Fruit fly (Drosophila melanogaster): ENCODE results near the gene thoc6.
A peak's percentile ranks its signal among the peaks of the same experiment; 100 is the strongest.

thoc6 gene

DNA sequence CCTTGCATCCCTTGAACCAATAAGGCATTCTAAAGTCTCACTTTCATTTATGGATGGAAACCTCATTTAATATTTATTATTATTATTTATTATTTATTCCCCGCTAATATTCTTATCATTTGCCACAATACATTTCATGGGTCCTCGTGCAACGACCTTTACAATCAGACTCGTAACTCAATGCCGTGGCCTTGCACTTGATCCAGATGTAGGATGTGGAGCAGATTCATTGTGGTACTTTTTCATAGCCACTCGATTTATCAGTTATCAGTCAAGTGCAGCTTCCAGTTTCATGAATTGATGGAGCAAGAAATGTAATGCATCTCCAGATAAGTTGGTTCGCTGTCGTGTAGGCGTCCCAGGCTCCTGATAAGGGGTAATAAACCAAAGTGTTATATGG is 8.2 kb downstream of the thoc6 start:
- TF ChIP-seq usp (GFP tag; optimal IDR thresholded peaks at IDR 0.05), result no peak
- no peak for TF ChIP-seq Hnf4 (GFP tag; optimal IDR thresholded peaks at IDR 0.05)
- no peak for TF ChIP-seq Rel (GFP tag; optimal IDR thresholded peaks at IDR 0.05)
- TF ChIP-seq Rel (tag; optimal IDR thresholded peaks at IDR 0.05), result peak; percentile 52

DNA sequence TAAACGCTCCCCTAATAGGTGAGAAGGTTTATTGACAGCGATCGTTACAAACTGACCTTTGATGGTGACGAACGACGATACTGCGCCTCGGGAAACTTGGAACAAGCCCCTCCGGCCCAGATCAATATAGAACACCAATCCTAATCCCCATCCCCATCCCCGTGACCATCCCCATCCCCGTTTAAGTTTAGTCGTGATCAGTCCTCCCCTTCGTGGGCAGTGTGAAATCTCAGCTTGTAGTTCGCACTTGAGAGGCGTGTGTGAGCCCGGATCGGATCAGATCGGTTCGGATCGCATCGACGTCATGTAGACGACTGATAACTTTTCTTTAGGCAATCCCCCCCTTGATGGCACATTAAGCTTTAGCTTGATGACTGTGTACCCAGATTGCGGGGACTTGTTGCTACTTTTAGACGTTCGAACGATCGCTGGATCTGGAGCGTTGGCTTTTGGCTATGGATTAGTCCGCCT is 8.9 kb downstream of the thoc6 start, which contains the start of gene Miox:
Gene Miox (plus strand): TSS at position 421 of the 471 bp plus-strand sequence.
- TF ChIP-seq Vsx2 (GFP tag; optimal IDR thresholded peaks at IDR 0.05; ENCODE audit: partially characterized antibody), result no peak
- no peak for TF ChIP-seq Rel (GFP tag; optimal IDR thresholded peaks at IDR 0.05)
- TF ChIP-seq Rel (tag; optimal IDR thresholded peaks at IDR 0.05), result peak; percentile 46

- TF ChIP-seq jim (GFP tag; optimal IDR thresholded peaks at IDR 0.05), result no peak
- TF ChIP-seq usp (GFP tag; optimal IDR thresholded peaks at IDR 0.05), result no peak
- no peak for TF ChIP-seq Sp1 (GFP tag; optimal IDR thresholded peaks at IDR 0.05)
- TF ChIP-seq fru (GFP tag; optimal IDR thresholded peaks at IDR 0.05), result no peak
- no peak for TF ChIP-seq Dif (GFP tag; optimal IDR thresholded peaks at IDR 0.05; ENCODE audit: partially characterized antibody)
- no peak for TF ChIP-seq tai (GFP tag; optimal IDR thresholded peaks at IDR 0.05)
- no peak for TF ChIP-seq psq (GFP tag; optimal IDR thresholded peaks at IDR 0.05)
- TF ChIP-seq Rel (GFP tag; optimal IDR thresholded peaks at IDR 0.05), result no peak
- TF ChIP-seq Rel (tag; optimal IDR thresholded peaks at IDR 0.05), result no peak
- no peak for TF ChIP-seq sv (GFP tag; optimal IDR thresholded peaks at IDR 0.05)
- TF ChIP-seq ey (GFP tag; optimal IDR thresholded peaks at IDR 0.05), result no peak
- TF ChIP-seq N (GFP tag; optimal IDR thresholded peaks at IDR 0.05), result no peak
- TF ChIP-seq CG9705 (GFP tag; optimal IDR thresholded peaks at IDR 0.05), result no peak
- no peak for TF ChIP-seq woc (GFP tag; optimal IDR thresholded peaks at IDR 0.05)
- no peak for TF ChIP-seq rgr (GFP tag; optimal IDR thresholded peaks at IDR 0.05)
- TF ChIP-seq dsf (GFP tag; optimal IDR thresholded peaks at IDR 0.05; ENCODE audit: borderline replicate concordance), result no peak
- no peak for TF ChIP-seq GATAd (GFP tag; optimal IDR thresholded peaks at IDR 0.05)
- no peak for TF ChIP-seq Dfd (GFP tag; optimal IDR thresholded peaks at IDR 0.05)
- TF ChIP-seq Hr83 (GFP tag; optimal IDR thresholded peaks at IDR 0.05; ENCODE audit: poor library complexity, severe bottlenecking), result no peak
Measured at dm6 chr3L:12183967-12184366, 9.5 kb downstream of the thoc6 start.

- TF ChIP-seq Rel (GFP tag; optimal IDR thresholded peaks at IDR 0.05), result no peak
- peak; percentile 30 for TF ChIP-seq Rel (tag; optimal IDR thresholded peaks at IDR 0.05)
- no peak for TF ChIP-seq Sp1 (GFP tag; optimal IDR thresholded peaks at IDR 0.05)
Measured at dm6 chr3L:12178847-12179437, 14.5 kb downstream of the thoc6 start.

DNA sequence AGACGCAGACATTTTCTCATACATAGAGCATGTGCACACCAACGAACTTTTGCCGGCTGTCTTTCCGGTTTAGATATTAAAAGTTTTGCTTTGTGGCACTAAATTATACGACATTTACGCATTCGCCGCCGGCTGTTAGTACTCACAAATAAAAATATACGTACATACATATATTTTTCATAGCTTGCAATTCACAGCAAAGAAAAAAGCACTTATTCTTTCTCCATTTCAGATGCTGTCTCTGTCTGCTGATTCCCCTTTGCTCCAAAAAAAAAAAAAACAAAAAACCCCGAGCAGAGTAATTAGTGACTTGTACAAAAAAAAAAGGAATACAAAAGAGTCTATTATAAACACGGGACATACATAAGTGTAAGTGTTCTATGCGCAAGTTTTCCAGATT is 16.2 kb downstream of the thoc6 start, which contains the start of gene CAH2:
Gene CAH2 (plus strand): TSS at position 301 of the 400 bp plus-strand sequence.
- TF ChIP-seq sv (GFP tag; optimal IDR thresholded peaks at IDR 0.05) (no peak), lola (GFP tag; optimal IDR thresholded peaks at IDR 0.05) (no peak), ey (GFP tag; optimal IDR thresholded peaks at IDR 0.05) (no peak), jim (GFP tag; optimal IDR thresholded peaks at IDR 0.05) (no peak), Hnf4 (GFP tag; optimal IDR thresholded peaks at IDR 0.05) (no peak), h (GFP tag; optimal IDR thresholded peaks at IDR 0.05) (no peak), Dif (GFP tag; optimal IDR thresholded peaks at IDR 0.05; ENCODE audit: partially characterized antibody) (no peak), HLH106 (tag; optimal IDR thresholded peaks at IDR 0.05) (no peak), Sp1 (GFP tag; optimal IDR thresholded peaks at IDR 0.05) (no peak)

DNA sequence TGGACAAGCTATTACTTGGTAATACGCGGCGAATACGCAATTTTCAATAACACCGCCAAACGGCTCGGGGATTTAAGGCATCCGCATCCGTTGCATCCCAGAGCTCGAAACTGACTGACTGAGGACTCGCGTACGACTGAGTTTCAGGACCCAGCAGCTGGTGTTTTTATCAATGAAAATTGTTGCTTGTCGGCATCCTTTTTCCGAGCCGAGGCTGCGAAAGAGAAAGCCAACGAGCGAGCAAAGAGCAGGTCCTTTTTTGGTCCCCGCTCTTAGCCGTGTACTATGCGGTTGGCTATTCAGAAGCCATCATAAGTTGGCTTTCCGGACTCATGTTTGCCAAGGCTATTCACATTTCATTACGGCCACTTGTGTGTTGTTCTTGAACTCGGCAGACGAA is 18.1 kb downstream of the thoc6 start, which contains the start of gene Rh7:
Gene Rh7 (minus strand): TSS at position 101 of the 400 bp plus-strand sequence.
- no peak for TF ChIP-seq OdsH (GFP tag; optimal IDR thresholded peaks at IDR 0.05)
- TF ChIP-seq sage (GFP tag; optimal IDR thresholded peaks at IDR 0.05), result no peak
- no peak for TF ChIP-seq h (GFP tag; optimal IDR thresholded peaks at IDR 0.05)
- no peak for TF ChIP-seq GATAd (GFP tag; optimal IDR thresholded peaks at IDR 0.05)
- TF ChIP-seq HLH106 (tag; optimal IDR thresholded peaks at IDR 0.05), result no peak
- no peak for TF ChIP-seq foxo (GFP tag; optimal IDR thresholded peaks at IDR 0.05)
- TF ChIP-seq Hnf4 (GFP tag; optimal IDR thresholded peaks at IDR 0.05), result no peak
- TF ChIP-seq tai (GFP tag; optimal IDR thresholded peaks at IDR 0.05), result no peak
- TF ChIP-seq brk (GFP tag; optimal IDR thresholded peaks at IDR 0.05), result no peak
- no peak for TF ChIP-seq Vsx2 (GFP tag; optimal IDR thresholded peaks at IDR 0.05; ENCODE audit: partially characterized antibody)
